Worm (Caenorhabditis elegans) whole organism, L3 larva: Measurements from ENCODE around the gene gex-5.

Source experiments
- R02D3.7 ChIP-seq: fragments of 150-350 bp; optimal IDR thresholded peaks from 2 replicates; lab custom pipeline; 2014; ENCODE audit warnings: missing biosample characterization, missing genetic modification characterization
- ZK546.5 ChIP-seq: sonication (generic microtip); optimal IDR thresholded peaks from 2 replicates; lab custom pipeline; 2017; ENCODE audit warnings: missing biosample characterization, missing genetic modification characterization
- aly-2 ChIP-seq: fragments of 150-350 bp; optimal IDR thresholded peaks from 2 replicates; lab custom pipeline; 2014; ENCODE audit warnings: missing biosample characterization, missing genetic modification characterization
- ama-1 ChIP-seq: fragments of 150-350 bp; optimal IDR thresholded peaks from 2 replicates; lab custom pipeline; 2018
- ceh-16 ChIP-seq: sonication (generic microtip); optimal IDR thresholded peaks from 2 replicates; lab custom pipeline; 2017; ENCODE audit warnings: missing biosample characterization, missing genetic modification characterization
- ceh-28 ChIP-seq: fragments of 150-350 bp; optimal IDR thresholded peaks from 2 replicates; lab custom pipeline; 2014; ENCODE audit warnings: missing biosample characterization, missing genetic modification reagents, missing genetic modification characterization
- ceh-82 ChIP-seq: fragments of 150-350 bp; optimal IDR thresholded peaks from 2 replicates; lab custom pipeline; 2014; ENCODE audit warnings: missing biosample characterization, missing genetic modification characterization
- daf-12 ChIP-seq: fragments of 150-350 bp; optimal IDR thresholded peaks from 2 replicates; lab custom pipeline; 2014; ENCODE audit warnings: missing biosample characterization, missing genetic modification reagents, missing genetic modification characterization
- egl-27 ChIP-seq: sonication (generic microtip); optimal IDR thresholded peaks from 4 replicates; lab custom pipeline; 2017; ENCODE audit warnings: missing biosample characterization, missing genetic modification reagents, missing genetic modification characterization
- egl-5 ChIP-seq: fragments of 150-350 bp; optimal IDR thresholded peaks from 2 replicates; lab custom pipeline; 2017; ENCODE audit warnings: missing biosample characterization, missing genetic modification reagents, missing genetic modification characterization, inconsistent platforms
- elt-1 ChIP-seq: fragments of 150-350 bp; optimal IDR thresholded peaks from 2 replicates; lab custom pipeline; 2014; ENCODE audit warnings: missing biosample characterization, missing genetic modification characterization
- elt-2 ChIP-seq: sonication (generic microtip); optimal IDR thresholded peaks from 2 replicates; lab custom pipeline; 2016; ENCODE audit warnings: missing genetic modification reagents, mild to moderate bottlenecking, missing genetic modification characterization, missing compliant biosample characterization
- elt-3 ChIP-seq, 3 experiments: fragments of 150-350 bp in 1 of 3; sonication (generic microtip) in 2 of 3; optimal IDR thresholded peaks; 2 replicates in 2 of 3; 4 replicates in 1 of 3; lab custom pipeline; 2014 to 2017; ENCODE audit warnings: missing biosample characterization in 3 of 3, missing genetic modification characterization in 3 of 3
- eor-1 ChIP-seq, 2 experiments: fragments of 150-350 bp; optimal IDR thresholded peaks; 2 replicates each; lab custom pipeline; 2014 to 2018; ENCODE audit warnings: missing biosample characterization in 2 of 2, missing genetic modification characterization in 2 of 2
- fkh-10 ChIP-seq: sonication (generic microtip); optimal IDR thresholded peaks from 2 replicates; lab custom pipeline; 2017; ENCODE audit warnings: missing biosample characterization, missing genetic modification reagents, missing genetic modification characterization
- fkh-2 ChIP-seq: fragments of 150-350 bp; optimal IDR thresholded peaks from 2 replicates; lab custom pipeline; 2014; ENCODE audit warnings: missing biosample characterization, missing genetic modification reagents, missing genetic modification characterization
- fos-1 ChIP-seq: fragments of 150-350 bp; optimal IDR thresholded peaks from 2 replicates; lab custom pipeline; 2014; ENCODE audit warnings: missing biosample characterization, missing genetic modification characterization
- hmg-11 ChIP-seq: sonication (generic microtip); optimal IDR thresholded peaks from 2 replicates; lab custom pipeline; 2016; ENCODE audit warnings: missing genetic modification characterization, missing compliant biosample characterization
- jun-1 ChIP-seq: fragments of 150-350 bp; optimal IDR thresholded peaks from 2 replicates; lab custom pipeline; 2014; ENCODE audit warnings: missing biosample characterization, missing genetic modification reagents, missing genetic modification characterization
- lin-15B ChIP-seq: fragments of 150-350 bp; optimal IDR thresholded peaks from 2 replicates; lab custom pipeline; 2014; ENCODE audit warnings: missing biosample characterization, missing genetic modification characterization
- lin-39 ChIP-seq: fragments of 150-350 bp; optimal IDR thresholded peaks from 2 replicates; lab custom pipeline; 2018; ENCODE audit warnings: missing biosample characterization, missing genetic modification reagents, missing genetic modification characterization
- lsy-12 ChIP-seq: sonication (generic microtip); optimal IDR thresholded peaks from 2 replicates; lab custom pipeline; 2016; ENCODE audit warnings: mild to moderate bottlenecking, missing genetic modification characterization, missing compliant biosample characterization
- mml-1 ChIP-seq: fragments of 150-350 bp; sonication (generic microtip); optimal IDR thresholded peaks from 3 replicates; lab custom pipeline; 2014; ENCODE audit warnings: missing biosample characterization, missing genetic modification characterization
- nfya-1 ChIP-seq: sonication (generic microtip); optimal IDR thresholded peaks from 2 replicates; lab custom pipeline; 2017; ENCODE audit warnings: missing genetic modification characterization, mild to moderate bottlenecking, missing compliant biosample characterization, antibody characterized with exemption, moderate library complexity; ENCODE audit not compliant: insufficient read depth
- nhr-11 ChIP-seq: fragments of 150-350 bp; optimal IDR thresholded peaks from 2 replicates; lab custom pipeline; 2014; ENCODE audit warnings: missing biosample characterization, missing genetic modification characterization
- nhr-23 ChIP-seq: fragments of 150-350 bp; optimal IDR thresholded peaks from 2 replicates; lab custom pipeline; 2014; ENCODE audit warnings: missing biosample characterization, missing genetic modification reagents, missing genetic modification characterization
- nhr-25 ChIP-seq: sonication (generic microtip); optimal IDR thresholded peaks from 2 replicates; lab custom pipeline; 2017; ENCODE audit warnings: missing biosample characterization, missing genetic modification characterization
- nhr-28 ChIP-seq: fragments of 150-350 bp; optimal IDR thresholded peaks from 2 replicates; lab custom pipeline; 2014; ENCODE audit warnings: missing biosample characterization, missing genetic modification characterization
- nhr-43 ChIP-seq: sonication (generic microtip); optimal IDR thresholded peaks from 2 replicates; lab custom pipeline; 2016; ENCODE audit warnings: mild to moderate bottlenecking, missing genetic modification characterization, missing compliant biosample characterization; ENCODE audit not compliant: poor library complexity, severe bottlenecking
- nhr-67 ChIP-seq: fragments of 150-350 bp; optimal IDR thresholded peaks from 2 replicates; lab custom pipeline; 2014; ENCODE audit warnings: missing biosample characterization, missing genetic modification characterization
- nhr-77 ChIP-seq: fragments of 150-350 bp; optimal IDR thresholded peaks from 2 replicates; lab custom pipeline; 2014; ENCODE audit warnings: missing biosample characterization, missing genetic modification characterization
- pha-4 ChIP-seq: fragments of 150-350 bp; optimal IDR thresholded peaks from 2 replicates; lab custom pipeline; 2014; ENCODE audit warnings: missing biosample characterization, missing genetic modification reagents, missing genetic modification characterization
- pqm-1 ChIP-seq: fragments of 150-350 bp; optimal IDR thresholded peaks from 2 replicates; lab custom pipeline; 2017; ENCODE audit warnings: missing biosample characterization, missing genetic modification characterization, inconsistent platforms
- sea-2 ChIP-seq: fragments of 150-350 bp; sonication (generic microtip); optimal IDR thresholded peaks from 4 replicates; lab custom pipeline; 2014; ENCODE audit warnings: missing biosample characterization, missing genetic modification reagents, missing genetic modification characterization
- skn-1 ChIP-seq: fragments of 150-350 bp; optimal IDR thresholded peaks from 2 replicates; lab custom pipeline; 2014; ENCODE audit warnings: missing biosample characterization, missing genetic modification characterization
- snpc-4 ChIP-seq: fragments of 150-350 bp; optimal IDR thresholded peaks from 2 replicates; lab custom pipeline; 2014; ENCODE audit warnings: missing biosample characterization, missing genetic modification characterization
- tbx-2 ChIP-seq: sonication (generic microtip); optimal IDR thresholded peaks from 2 replicates; lab custom pipeline; 2016; ENCODE audit warnings: mild to moderate bottlenecking, missing genetic modification characterization, missing compliant biosample characterization
- unc-39 ChIP-seq: sonication (generic microtip); optimal IDR thresholded peaks from 4 replicates; lab custom pipeline; 2017; ENCODE audit warnings: missing biosample characterization, missing genetic modification characterization
- unc-62 ChIP-seq: fragments of 150-350 bp; sonication (generic microtip); optimal IDR thresholded peaks from 4 replicates; lab custom pipeline; 2014; ENCODE audit warnings: missing biosample characterization, missing genetic modification reagents, missing genetic modification characterization
- zag-1 ChIP-seq: fragments of 150-350 bp; optimal IDR thresholded peaks from 2 replicates; lab custom pipeline; 2014; ENCODE audit warnings: missing biosample characterization, missing genetic modification characterization
- ztf-11 ChIP-seq: fragments of 150-350 bp; optimal IDR thresholded peaks from 2 replicates; lab custom pipeline; 2014; ENCODE audit warnings: missing biosample characterization, missing genetic modification characterization

The gex-5 gene

ce11 chrIII:4754001-4754561, 27.7 kb downstream of the gex-5 start, which contains the start of the genes rps-0 and rbg-3:
rps-0 (minus strand) TSS chrIII:4754051.
rbg-3 (plus strand) TSS chrIII:4754424.
- TF ChIP-seq fkh-2 (tag; lab: Kevin White, UChicago) (no peak), aly-2 (no peak), nhr-43 (tag; lab: Kevin White, UChicago) (peak; percentile 82), elt-3 (tag; optimal IDR thresholded peaks at IDR 0.05; lab: Kevin White, UChicago) (peak in 1 of 3 experiments; percentile 23), R02D3.7 (tag; lab: Kevin White, UChicago) (peak; percentile 99), pha-4 (tag; lab: Kevin White, UChicago) (peak; percentile 97), nhr-77 (tag; lab: Kevin White, UChicago) (peak; percentile 46), unc-62 (GFP tag; lab: Kevin White, UChicago) (peak; percentile 53), pqm-1 (tag; lab: Kevin White, UChicago) (peak; percentile 69), mml-1 (tag; lab: Kevin White, UChicago) (no peak), hmg-11 (tag; lab: Kevin White, UChicago) (peak; percentile 75), ceh-16 (no peak), sea-2 (GFP tag; lab: Kevin White, UChicago) (no peak), elt-2 (peak; percentile 63), zag-1 (tag; lab: Kevin White, UChicago) (peak; percentile 13), nhr-25 (tag; lab: Kevin White, UChicago) (peak; percentile 92), nhr-11 (tag; lab: Kevin White, UChicago) (peak; percentile 64), nfya-1 (peak; percentile 96), skn-1 (tag; lab: Kevin White, UChicago) (peak; percentile 62), fkh-10 (peak; percentile 38), snpc-4 (peak; percentile 84), nhr-28 (tag; lab: Kevin White, UChicago) (no peak), lsy-12 (peak; percentile 86), lin-15B (tag; lab: Kevin White, UChicago) (peak; percentile 97), tbx-2 (tag; lab: Kevin White, UChicago) (peak; percentile 66), ceh-28 (tag; lab: Kevin White, UChicago) (peak; percentile 81), egl-5 (tag; lab: Kevin White, UChicago) (peak; percentile 85), lin-39 (tag; lab: Kevin White, UChicago) (peak; percentile 93), ZK546.5 (tag; lab: Kevin White, UChicago) (peak; percentile 29), ceh-82 (tag; lab: Kevin White, UChicago) (no peak), unc-39 (tag; lab: Kevin White, UChicago) (no peak), elt-1 (peak; percentile 27), ztf-11 (no peak), fos-1 (tag; lab: Kevin White, UChicago) (no peak), daf-12 (no peak), nhr-67 (tag; lab: Kevin White, UChicago) (no peak), nhr-23 (peak; percentile 96), ama-1 (peak; percentile 41), jun-1 (tag; lab: Kevin White, UChicago) (peak; percentile 86), egl-27 (tag; lab: Kevin White, UChicago) (peak; percentile 51), eor-1 (tag; optimal IDR thresholded peaks at IDR 0.05; lab: Kevin White, UChicago) (no peak)

- TF ChIP-seq nhr-23 (no peak), lin-39 (tag; lab: Kevin White, UChicago) (no peak), ceh-16 (no peak), jun-1 (tag; lab: Kevin White, UChicago) (no peak), nhr-25 (tag; lab: Kevin White, UChicago) (no peak)
Measured at ce11 chrIII:4748666-4749065, 33.1 kb downstream of the gex-5 start.

- no peak for TF ChIP-seq skn-1 (tag; lab: Kevin White, UChicago)
- TF ChIP-seq nhr-11 (tag; lab: Kevin White, UChicago) = no peak
Measured at ce11 chrIII:4748109-4748508, 33.7 kb downstream of the gex-5 start, which contains the start of gene col-89. col-89 (plus strand) TSS chrIII:4748127.
